Worm (Caenorhabditis elegans) whole organism, L4/young adult: Measurements from ENCODE around the gene sars-1.
"Not testable (repeated sequence)": the region's sequence is repeated elsewhere in the genome, so short reads cannot be mapped to it uniquely, and the experiment has no call there.

Source experiments
- W03F9.2 ChIP-seq: fragments of 150-350 bp; optimal IDR thresholded peaks from 2 replicates; lab custom pipeline; 2014; ENCODE audit warnings: missing biosample characterization, missing genetic modification characterization
- dao-5 ChIP-seq: sonication (generic microtip); optimal IDR thresholded peaks from 2 replicates; lab custom pipeline; 2016; ENCODE audit warnings: missing genotype, missing genetic modification characterization, moderate library complexity, missing compliant biosample characterization
- him-1 ChIP-seq: sonication (generic microtip); optimal IDR thresholded peaks from 2 replicates; lab custom pipeline; 2016; ENCODE audit warnings: missing genotype, missing genetic modification reagents, missing genetic modification characterization, missing compliant biosample characterization

Gene sars-1

ce11 chrIV:9998487-9999218 lies 4.9 kb upstream of the sars-1 start, which contains the start of gene pyp-1:
Gene pyp-1, minus strand, starts transcription at chrIV:9998925.
- no peak for TF ChIP-seq him-1 (tag; lab: Kevin White, UChicago)

DNA sequence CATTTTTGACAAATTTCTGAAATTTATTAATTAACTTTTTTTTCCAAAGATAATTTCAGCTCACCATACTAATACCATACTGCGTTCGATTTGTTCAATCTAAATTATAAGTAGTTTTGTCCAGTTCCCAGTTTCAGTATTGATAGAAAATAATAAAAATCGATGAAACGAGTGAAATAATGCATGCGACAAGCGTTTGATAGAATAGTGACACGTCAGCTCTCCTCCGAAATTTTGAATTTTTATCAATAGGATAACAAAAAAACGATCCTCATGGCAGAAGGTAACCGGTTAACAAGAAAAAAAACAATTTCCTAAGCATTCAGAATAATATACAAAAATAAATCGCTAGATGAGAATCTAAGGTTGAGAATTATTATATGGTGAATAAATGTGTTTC lies 1.8 kb upstream of the sars-1 start, which contains the start of gene C47E12.3:
TSS of gene C47E12.3 (minus strand) at position 101 of the 400 bp plus-strand sequence.
- TF ChIP-seq him-1 (tag; lab: Kevin White, UChicago): no peak
- TF ChIP-seq W03F9.2 (tag; lab: Kevin White, UChicago): no peak
- no peak for TF ChIP-seq dao-5 (tag; lab: Kevin White, UChicago)

- no peak for TF ChIP-seq him-1 (tag; lab: Kevin White, UChicago)
- TF ChIP-seq W03F9.2 (tag; lab: Kevin White, UChicago): no peak
- TF ChIP-seq dao-5 (tag; lab: Kevin White, UChicago): no peak
These were observed 3.3 kb downstream of the sars-1 start, which contains the start of gene C47E12.13 for ce11 chrIV:10006792-10007191. Gene C47E12.13, minus strand, starts transcription at chrIV:10006892.

- TF ChIP-seq W03F9.2 (tag; lab: Kevin White, UChicago) (no peak), dao-5 (tag; lab: Kevin White, UChicago) (no peak), him-1 (tag; lab: Kevin White, UChicago) (no peak)
These were observed 4.2 kb downstream of the sars-1 start for ce11 chrIV:10007758-10008157.

- TF ChIP-seq W03F9.2 (tag; lab: Kevin White, UChicago) (no peak), him-1 (tag; lab: Kevin White, UChicago) (no peak), dao-5 (tag; lab: Kevin White, UChicago) (no peak)
These were observed 6.0 kb downstream of the sars-1 start, which contains the start of gene magu-4 for ce11 chrIV:10009536-10009935. Gene magu-4, plus strand, starts transcription at chrIV:10009753.

DNA sequence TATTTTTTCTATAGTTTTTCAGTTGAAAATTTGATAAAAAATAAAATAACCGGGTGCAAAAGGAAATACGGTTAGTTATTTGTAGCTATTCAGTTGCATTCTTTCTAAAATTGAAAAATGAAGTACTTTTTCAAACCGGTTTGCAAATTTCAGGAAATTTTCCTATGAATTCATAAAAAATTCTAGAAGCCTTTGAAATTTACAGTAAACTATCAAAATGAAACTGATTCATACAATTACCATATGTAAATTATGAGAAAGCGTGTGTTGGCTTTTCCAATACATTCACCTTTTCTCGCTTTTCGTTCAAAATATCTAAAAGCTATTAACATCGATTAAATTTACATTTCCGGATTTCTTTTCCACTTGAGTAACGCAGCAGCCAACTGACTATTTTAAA lies 13.5 kb downstream of the sars-1 start, which contains the start of gene ent-7:
TSS of gene ent-7 (plus strand) at position 301 of the 400 bp plus-strand sequence.
- TF ChIP-seq W03F9.2 (tag; lab: Kevin White, UChicago): no peak
- TF ChIP-seq dao-5 (tag; lab: Kevin White, UChicago): no peak
- TF ChIP-seq him-1 (tag; lab: Kevin White, UChicago): no peak

- TF ChIP-seq W03F9.2 (tag; lab: Kevin White, UChicago): no peak
- no peak for TF ChIP-seq dao-5 (tag; lab: Kevin White, UChicago)
- no peak for TF ChIP-seq him-1 (tag; lab: Kevin White, UChicago)
These were observed 14.1 kb downstream of the sars-1 start, which contains the start of gene F44D12.2 for ce11 chrIV:10017633-10018032. Gene F44D12.2, minus strand, starts transcription at chrIV:10017733.

ce11 chrIV:10021283-10021682 lies 17.8 kb downstream of the sars-1 start, which contains the start of gene F44D12.19:
Gene F44D12.19, plus strand, starts transcription at chrIV:10021583.
- TF ChIP-seq dao-5 (tag; lab: Kevin White, UChicago) (no peak), him-1 (tag; lab: Kevin White, UChicago) (no peak), W03F9.2 (tag; lab: Kevin White, UChicago) (no peak)

DNA sequence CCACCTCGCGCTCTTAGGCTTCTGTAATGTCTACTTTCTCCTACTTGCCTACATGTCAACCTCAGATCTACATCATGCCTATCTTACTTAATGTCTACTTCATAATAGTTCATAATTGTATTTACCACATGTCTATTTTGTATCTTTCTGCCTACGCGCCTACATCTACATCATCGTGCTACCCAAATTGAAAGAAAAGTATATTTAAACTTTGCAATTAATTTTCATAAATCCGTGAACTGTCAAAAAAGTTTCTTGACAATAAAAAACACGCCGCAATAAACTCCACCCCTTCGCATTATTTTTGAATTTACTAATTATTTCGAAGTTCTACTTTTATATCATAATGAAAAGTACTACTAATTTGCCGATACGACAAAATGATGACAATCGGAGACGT lies 19.5 kb downstream of the sars-1 start, which contains the start of gene F44D12.8:
TSS of gene F44D12.8 (plus strand) at position 301 of the 400 bp plus-strand sequence.
- TF ChIP-seq him-1 (tag; lab: Kevin White, UChicago) (no peak), W03F9.2 (tag; lab: Kevin White, UChicago) (no peak), dao-5 (tag; lab: Kevin White, UChicago) (no peak)

ce11 chrIV:10026129-10026528 lies 22.6 kb downstream of the sars-1 start:
- TF ChIP-seq dao-5 (tag; lab: Kevin White, UChicago): no peak
- TF ChIP-seq him-1 (tag; lab: Kevin White, UChicago): no peak
- no peak for TF ChIP-seq W03F9.2 (tag; lab: Kevin White, UChicago)

- no peak for TF ChIP-seq dao-5 (tag; lab: Kevin White, UChicago)
- TF ChIP-seq him-1 (tag; lab: Kevin White, UChicago): no peak
- no peak for TF ChIP-seq W03F9.2 (tag; lab: Kevin White, UChicago)
These were observed 24.0 kb downstream of the sars-1 start, which contains the start of gene gipc-2 for ce11 chrIV:10027566-10027965. Gene gipc-2, minus strand, starts transcription at chrIV:10027666.

- not testable (repeated sequence) for TF ChIP-seq him-1, dao-5, W03F9.2 (tag; lab: Kevin White, UChicago)
These were observed 25.3 kb downstream of the sars-1 start, which contains the start of the genes F44D12.16 and msd-2 for ce11 chrIV:10028779-10029178. Gene F44D12.16, plus strand, starts transcription at chrIV:10029079. Gene msd-2, plus strand, starts transcription at chrIV:10029083.

DNA sequence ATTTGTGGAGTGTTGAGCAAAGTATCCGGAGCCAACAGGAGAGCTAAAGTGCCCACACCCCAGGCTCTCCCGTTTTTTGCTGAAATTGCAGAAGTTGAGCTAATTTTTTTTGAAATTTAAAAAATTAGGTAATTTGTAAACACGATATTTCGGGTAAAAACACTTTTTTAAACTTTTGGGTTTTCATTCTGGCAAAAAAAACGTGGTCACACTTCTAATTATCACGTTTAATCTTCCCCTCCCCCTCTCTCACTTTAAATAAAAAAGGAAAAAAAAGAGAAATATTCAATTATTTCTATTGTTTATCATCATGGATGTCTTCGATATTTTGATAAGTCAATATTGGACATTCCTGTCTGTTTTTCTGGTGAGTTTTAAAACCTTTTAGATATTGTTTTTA lies 29.5 kb downstream of the sars-1 start, which contains the start of gene F44D12.6:
TSS of gene F44D12.6 (plus strand) at position 301 of the 400 bp plus-strand sequence.
- TF ChIP-seq dao-5 (tag; lab: Kevin White, UChicago) (no peak), W03F9.2 (tag; lab: Kevin White, UChicago) (no peak), him-1 (tag; lab: Kevin White, UChicago) (no peak)
